Worm (Caenorhabditis elegans) whole organism, late embryonic: ENCODE data around the gene ttr-59.

ENCODE experiments used
- ceh-24 ChIP-seq: sonication (generic microtip); optimal IDR thresholded peaks from 2 replicates; lab custom pipeline; 2016; ENCODE audit warnings: mild to moderate bottlenecking, missing genetic modification characterization, missing compliant biosample characterization
- ceh-6 ChIP-seq: fragments of 200-800 bp; sonication (Bioruptor generic); optimal IDR thresholded peaks from 2 replicates; lab custom pipeline; 2018; ENCODE audit warnings: mild to moderate bottlenecking, missing genetic modification characterization, missing compliant biosample characterization
- elt-2 ChIP-seq: sonication (generic microtip); optimal IDR thresholded peaks from 2 replicates; lab custom pipeline; 2016; ENCODE audit warnings: missing genetic modification reagents, missing genetic modification characterization, missing compliant biosample characterization
- mec-3 ChIP-seq: sonication (generic microtip); optimal IDR thresholded peaks from 2 replicates; lab custom pipeline; 2016; ENCODE audit warnings: borderline replicate concordance, missing genetic modification characterization, missing compliant biosample characterization
- nfya-1 ChIP-seq: sonication (generic microtip); optimal IDR thresholded peaks from 2 replicates; lab custom pipeline; 2017; ENCODE audit warnings: missing genetic modification characterization, mild to moderate bottlenecking, missing compliant biosample characterization, antibody characterized with exemption, moderate library complexity
- nhr-232 ChIP-seq: sonication (generic microtip); optimal IDR thresholded peaks from 2 replicates; lab custom pipeline; 2016; ENCODE audit warnings: missing genetic modification characterization, missing compliant biosample characterization
- pqm-1 ChIP-seq: sonication (generic microtip); optimal IDR thresholded peaks from 2 replicates; lab custom pipeline; 2016; ENCODE audit warnings: missing genetic modification characterization, missing compliant biosample characterization
- ztf-16 ChIP-seq: sonication (generic microtip); optimal IDR thresholded peaks from 2 replicates; lab custom pipeline; 2017; ENCODE audit warnings: missing genetic modification characterization, missing compliant biosample characterization

DNA sequence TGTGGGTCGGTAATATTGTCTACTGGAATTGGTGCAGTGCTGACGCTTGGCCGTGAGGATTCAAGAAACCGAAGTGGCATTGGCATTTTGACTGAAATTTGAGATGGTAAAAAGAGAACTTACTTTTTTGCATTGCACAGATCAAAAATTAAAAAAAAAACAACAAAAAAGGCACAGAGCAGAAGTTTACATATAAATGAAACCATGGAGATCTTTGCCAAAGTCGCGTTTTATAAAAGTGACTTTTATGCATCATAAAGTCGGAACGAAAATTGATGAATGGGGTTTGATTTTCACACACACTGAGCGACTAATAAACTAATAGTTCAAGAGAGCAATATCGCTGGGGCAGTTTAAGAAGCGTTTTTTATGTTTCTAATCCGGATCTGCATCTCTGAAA, 7.3 kb upstream of the ttr-59 start, which contains the start of gene T08A9.13:
- no peak for TF ChIP-seq elt-2 (tag; lab: Kevin White, UChicago)
- no peak for TF ChIP-seq ceh-24 (tag; lab: Kevin White, UChicago)
- no peak for TF ChIP-seq pqm-1
- TF ChIP-seq nhr-232 (tag; lab: Kevin White, UChicago) = no peak
- TF ChIP-seq ztf-16 (tag; lab: Kevin White, UChicago) = no peak
- no peak for TF ChIP-seq ceh-6 (GFP tag; lab: Kevin White, UChicago)
- TF ChIP-seq mec-3 (tag; lab: Kevin White, UChicago) = no peak
- TF ChIP-seq nfya-1 = no peak
